Worm (Caenorhabditis elegans) whole organism, L2 larva: ENCODE results near the gene frm-10.
"Not testable (repeated sequence)": the region's sequence is repeated elsewhere in the genome, so short reads cannot be mapped to it uniquely, and the experiment has no call there.

Source experiments
- R02D3.7 ChIP-seq: fragments of 150-350 bp; optimal IDR thresholded peaks from 2 replicates; lab custom pipeline; 2014; ENCODE audit warnings: missing biosample characterization, missing genetic modification characterization
- alr-1 ChIP-seq: fragments of 150-350 bp; optimal IDR thresholded peaks from 2 replicates; lab custom pipeline; 2014; ENCODE audit warnings: missing biosample characterization, missing genetic modification characterization
- blmp-1 ChIP-seq: sonication (generic microtip); optimal IDR thresholded peaks from 2 replicates; lab custom pipeline; 2017; ENCODE audit warnings: missing genetic modification characterization, mild to moderate bottlenecking, missing compliant biosample characterization, antibody characterized with exemption, moderate library complexity; ENCODE audit not compliant: insufficient read depth
- crh-2 ChIP-seq: sonication (generic microtip); optimal IDR thresholded peaks from 2 replicates; lab custom pipeline; 2017; ENCODE audit warnings: missing biosample characterization, missing genetic modification characterization
- egl-27 ChIP-seq: sonication (generic microtip); optimal IDR thresholded peaks from 3 replicates; lab custom pipeline; 2017; ENCODE audit warnings: missing biosample characterization, missing genetic modification reagents, missing genetic modification characterization
- fos-1 ChIP-seq: fragments of 150-350 bp; optimal IDR thresholded peaks from 2 replicates; lab custom pipeline; 2014; ENCODE audit warnings: missing biosample characterization, missing genetic modification characterization
- lin-39 ChIP-seq: fragments of 150-350 bp; optimal IDR thresholded peaks from 2 replicates; lab custom pipeline; 2014; ENCODE audit warnings: missing biosample characterization, missing genetic modification reagents, missing genetic modification characterization
- nhr-23 ChIP-seq: fragments of 150-350 bp; optimal IDR thresholded peaks from 2 replicates; lab custom pipeline; 2014; ENCODE audit warnings: missing biosample characterization, missing genetic modification reagents, missing genetic modification characterization
- nhr-237 ChIP-seq: fragments of 150-350 bp; optimal IDR thresholded peaks from 2 replicates; lab custom pipeline; 2014; ENCODE audit warnings: missing biosample characterization, missing genetic modification characterization
- nhr-6 ChIP-seq: fragments of 150-350 bp; optimal IDR thresholded peaks from 2 replicates; lab custom pipeline; 2014; ENCODE audit warnings: missing biosample characterization, missing genetic modification characterization
- nhr-77 ChIP-seq: fragments of 150-350 bp; optimal IDR thresholded peaks from 2 replicates; lab custom pipeline; 2014; ENCODE audit warnings: missing biosample characterization, missing genetic modification characterization
- unc-39 ChIP-seq: fragments of 150-350 bp; optimal IDR thresholded peaks from 2 replicates; lab custom pipeline; 2014; ENCODE audit warnings: missing biosample characterization, missing genetic modification characterization

DNA sequence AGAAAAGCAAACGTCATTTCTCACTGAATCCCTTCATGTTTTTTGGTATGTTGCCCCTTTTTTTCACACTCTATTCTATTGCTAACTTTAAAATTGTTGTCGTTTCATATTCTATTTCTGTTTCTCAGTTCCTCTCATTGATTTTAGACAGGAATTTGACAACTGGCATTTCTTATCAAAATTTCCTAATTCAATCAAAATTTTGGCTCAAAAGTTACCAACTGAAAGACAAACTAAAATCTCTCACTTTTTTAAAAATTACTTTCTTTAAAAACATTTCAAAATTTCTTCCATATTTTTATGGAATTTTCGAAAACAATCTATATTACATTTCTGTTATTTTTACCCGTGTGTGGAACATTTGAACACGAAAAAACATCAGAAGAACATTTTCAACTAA, 19.5 kb upstream of the frm-10 start, which contains the start of gene Y2H9A.6:
- not testable (repeated sequence) for TF ChIP-seq R02D3.7 (tag; lab: Kevin White, UChicago); unc-39 (tag; lab: Kevin White, UChicago); alr-1 (tag; lab: Kevin White, UChicago); fos-1; nhr-6 (tag; lab: Kevin White, UChicago); crh-2 (tag; lab: Kevin White, UChicago); lin-39 (tag; lab: Kevin White, UChicago); nhr-77; nhr-237 (tag; lab: Kevin White, UChicago); egl-27; nhr-23 (tag; lab: Kevin White, UChicago); blmp-1
